Worm (Caenorhabditis elegans) whole organism, mixed stage, embryonic: Measurements from ENCODE around the gene F16F9.4.
"Not testable (repeated sequence)": the region's sequence is repeated elsewhere in the genome, so short reads cannot be mapped to it uniquely, and the experiment has no call there.

Experiments
- M03D4.4 ChIP-seq: sonication (generic microtip); optimal IDR thresholded peaks from 2 replicates; lab custom pipeline; 2017; ENCODE audit warnings: mild to moderate bottlenecking, missing genetic modification characterization, missing compliant biosample characterization
- lin-13 ChIP-seq: fragments of 150-350 bp; optimal IDR thresholded peaks from 2 replicates; lab custom pipeline; 2014; ENCODE audit warnings: missing biosample characterization, missing genetic modification characterization
- lsy-2 ChIP-seq: fragments of 150-350 bp; optimal IDR thresholded peaks from 2 replicates; lab custom pipeline; 2014; ENCODE audit warnings: missing biosample characterization, missing genetic modification characterization
- mab-5 ChIP-seq: fragments of 150-350 bp; optimal IDR thresholded peaks from 2 replicates; lab custom pipeline; 2014; ENCODE audit warnings: missing biosample characterization, missing genetic modification characterization
- mep-1 ChIP-seq: fragments of 150-350 bp; optimal IDR thresholded peaks from 2 replicates; lab custom pipeline; 2017; ENCODE audit warnings: missing biosample characterization, missing genetic modification reagents, missing genetic modification characterization, inconsistent platforms
- pha-4 ChIP-seq: fragments of 150-350 bp; optimal IDR thresholded peaks from 2 replicates; lab custom pipeline; 2018; ENCODE audit warnings: missing biosample characterization, missing genetic modification reagents, missing genetic modification characterization
- snpc-4 ChIP-seq: fragments of 150-350 bp; optimal IDR thresholded peaks from 2 replicates; lab custom pipeline; 2014; ENCODE audit warnings: missing biosample characterization, missing genetic modification characterization
- unc-39 ChIP-seq: fragments of 150-350 bp; optimal IDR thresholded peaks from 2 replicates; lab custom pipeline; 2014; ENCODE audit warnings: missing biosample characterization, missing genetic modification characterization
- unc-62 ChIP-seq: fragments of 150-350 bp; optimal IDR thresholded peaks from 2 replicates; lab custom pipeline; 2014; ENCODE audit warnings: missing biosample characterization, missing genetic modification reagents, missing genetic modification characterization

- not testable (repeated sequence) for TF ChIP-seq M03D4.4 (tag; lab: Kevin White, UChicago); snpc-4; unc-62 (GFP tag; lab: Kevin White, UChicago); mep-1 (tag; lab: Kevin White, UChicago); mab-5; pha-4 (tag; lab: Kevin White, UChicago); lin-13 (tag; lab: Kevin White, UChicago); lsy-2 (tag; lab: Kevin White, UChicago); unc-39 (tag; lab: Kevin White, UChicago)
These were observed 52.4 kb downstream of the F16F9.4 start, which contains the start of gene F08F1.9 for ce11 chrX:8410754-8411153.
